Fruit fly (Drosophila melanogaster) whole organism, embryonic: ENCODE results near the gene na.

Experiments used
- Atf3 ChIP-seq: fragments of 200-800 bp; sonication (Bioruptor generic); optimal IDR thresholded peaks from 3 replicates; lab custom pipeline; 2016; ENCODE audit warnings: missing biosample characterization, missing genetic modification characterization
- B-H1 ChIP-seq: fragments of 200-800 bp; sonication (Bioruptor generic); IDR thresholded peaks from 3 replicates; pipeline ENCODE4 v1.3.6; 2022; ENCODE audit warnings: missing biosample characterization, missing genetic modification characterization
- CG11247 ChIP-seq: fragments of 200-800 bp; sonication (Bioruptor generic); IDR thresholded peaks from 2 replicates; pipeline ENCODE4 v1.3.6; 2022; ENCODE audit warnings: missing biosample characterization, missing genetic modification characterization
- CG11456 ChIP-seq: fragments of 200-800 bp; sonication (Bioruptor generic); IDR thresholded peaks from 3 replicates; pipeline ENCODE4 v1.3.6; 2022; ENCODE audit warnings: missing biosample characterization, missing genetic modification characterization
- CG11696 ChIP-seq: fragments of 200-800 bp; sonication (Bioruptor generic); IDR thresholded peaks from 2 replicates; pipeline ENCODE4 v1.3.6; 2022; ENCODE audit warnings: missing biosample characterization, missing genetic modification characterization
- CG17802 ChIP-seq: fragments of 200-800 bp; sonication (Bioruptor generic); optimal IDR thresholded peaks from 2 replicates; lab custom pipeline; 2018; ENCODE audit warnings: missing biosample characterization, mild to moderate bottlenecking, missing genetic modification characterization, moderate library complexity
- CG2678 ChIP-seq: fragments of 200-800 bp; sonication (Bioruptor generic); optimal IDR thresholded peaks from 3 replicates; lab custom pipeline; 2019; ENCODE audit warnings: missing biosample characterization, mild to moderate bottlenecking, missing genetic modification characterization, moderate library complexity
- CG30020 ChIP-seq: fragments of 200-800 bp; optimal IDR thresholded peaks from 2 replicates; lab custom pipeline; 2019; ENCODE audit warnings: missing biosample characterization, mild to moderate bottlenecking, missing genetic modification characterization, moderate library complexity
- CG33213 ChIP-seq: fragments of 200-800 bp; sonication (Bioruptor generic); optimal IDR thresholded peaks from 3 replicates; lab custom pipeline; 2016; ENCODE audit warnings: missing biosample characterization, missing genetic modification characterization
- CG3838 ChIP-seq: fragments of 200-800 bp; sonication (Bioruptor generic); optimal IDR thresholded peaks from 3 replicates; lab custom pipeline; 2016; ENCODE audit warnings: missing biosample characterization, missing genetic modification characterization
- CG4730 ChIP-seq: fragments of 200-800 bp; sonication (Bioruptor generic); IDR thresholded peaks from 2 replicates; pipeline ENCODE4 v1.3.6; 2022; ENCODE audit warnings: missing biosample characterization, missing genetic modification characterization
- CG7928 ChIP-seq: fragments of 200-800 bp; sonication (Bioruptor generic); optimal IDR thresholded peaks from 2 replicates; lab custom pipeline; 2017; ENCODE audit warnings: missing biosample characterization, mild to moderate bottlenecking, missing genetic modification characterization
- CG8478 ChIP-seq: fragments of >200 bp; optimal IDR thresholded peaks from 2 replicates; lab custom pipeline; 2018
- CG9876 ChIP-seq: fragments of 200-800 bp; sonication (Bioruptor generic); optimal IDR thresholded peaks from 2 replicates; lab custom pipeline; 2016; ENCODE audit warnings: missing biosample characterization, missing genetic modification characterization
- CrebB ChIP-seq: fragments of 200-800 bp; sonication (Bioruptor generic); optimal IDR thresholded peaks from 3 replicates; lab custom pipeline; 2018; ENCODE audit warnings: missing biosample characterization, mild to moderate bottlenecking, missing genetic modification characterization
- D19A ChIP-seq: fragments of 200-800 bp; optimal IDR thresholded peaks from 3 replicates; lab custom pipeline; 2019; ENCODE audit warnings: missing biosample characterization, mild to moderate bottlenecking, missing genetic modification characterization, moderate library complexity
- Dp ChIP-seq: fragments of 200-800 bp; sonication (Bioruptor generic); optimal IDR thresholded peaks from 2 replicates; lab custom pipeline; 2018; ENCODE audit warnings: missing biosample characterization, mild to moderate bottlenecking, missing genetic modification characterization, moderate library complexity
- Dref ChIP-seq: fragments of 200-800 bp; sonication (Bioruptor generic); IDR thresholded peaks from 2 replicates; pipeline ENCODE4 v1.3.6; 2022; ENCODE audit warnings: missing biosample characterization, missing genetic modification characterization
- E2f2 ChIP-seq: fragments of 200-800 bp; sonication (Bioruptor generic); IDR thresholded peaks from 2 replicates; pipeline ENCODE4 v1.3.6; 2022; ENCODE audit warnings: missing biosample characterization, missing genetic modification characterization
- Fer2 ChIP-seq: fragments of 200-800 bp; sonication (Bioruptor generic); optimal IDR thresholded peaks from 2 replicates; lab custom pipeline; 2018; ENCODE audit warnings: missing biosample characterization, mild to moderate bottlenecking, missing genetic modification characterization, moderate library complexity
- Fer3 ChIP-seq: fragments of 200-800 bp; sonication (Bioruptor generic); optimal IDR thresholded peaks from 2 replicates; lab custom pipeline; 2018; ENCODE audit warnings: missing biosample characterization, mild to moderate bottlenecking, missing genetic modification characterization, moderate library complexity
- NFAT ChIP-seq: fragments of 200-800 bp; sonication (Bioruptor generic); IDR thresholded peaks from 2 replicates; pipeline ENCODE4 v1.3.6; 2022; ENCODE audit warnings: missing biosample characterization, missing genetic modification characterization
- NK7.1 ChIP-seq: fragments of 200-800 bp; sonication (Bioruptor generic); optimal IDR thresholded peaks from 3 replicates; lab custom pipeline; 2016; ENCODE audit warnings: missing biosample characterization, missing genetic modification characterization
- Neu2 ChIP-seq: fragments of 200-800 bp; sonication (Bioruptor generic); optimal IDR thresholded peaks from 3 replicates; lab custom pipeline; 2016; ENCODE audit warnings: missing biosample characterization, missing genetic modification characterization, borderline replicate concordance
- Rx ChIP-seq: fragments of 200-800 bp; sonication (Bioruptor generic); IDR thresholded peaks from 2 replicates; pipeline ENCODE4 v1.3.6; 2022; ENCODE audit warnings: missing biosample characterization, missing genetic modification characterization
- Tbp ChIP-seq: fragments of >200 bp; optimal IDR thresholded peaks from 2 replicates; lab custom pipeline; 2018; ENCODE audit warnings: missing biosample characterization, missing genetic modification characterization
- Vsx1 ChIP-seq: fragments of 200-800 bp; sonication (Bioruptor generic); optimal IDR thresholded peaks from 2 replicates; lab custom pipeline; 2017; ENCODE audit warnings: missing biosample characterization, mild to moderate bottlenecking, missing genetic modification characterization, missing genetic modification reagents
- ab ChIP-seq: fragments of 200-800 bp; sonication (Bioruptor generic); optimal IDR thresholded peaks from 2 replicates; lab custom pipeline; 2016; ENCODE audit warnings: missing biosample characterization, missing genetic modification characterization
- az2 ChIP-seq: fragments of 200-800 bp; sonication (Bioruptor generic); optimal IDR thresholded peaks from 3 replicates; lab custom pipeline; 2016; ENCODE audit warnings: missing biosample characterization, missing genetic modification characterization
- eve ChIP-seq, 2 experiments: fragments of >200 bp; optimal IDR thresholded peaks; 2 replicates each; lab custom pipeline; 2017; ENCODE audit warnings: missing biosample characterization in 2 of 2, missing genetic modification characterization in 2 of 2
- ftz-f1 ChIP-seq: fragments of 200-800 bp; sonication (Bioruptor generic); optimal IDR thresholded peaks from 2 replicates; lab custom pipeline; 2016; ENCODE audit warnings: missing biosample characterization, missing genetic modification characterization
- inv ChIP-seq: fragments of 200-800 bp; sonication (Bioruptor generic); IDR thresholded peaks from 2 replicates; pipeline ENCODE4 v1.3.6; 2022; ENCODE audit warnings: missing biosample characterization, missing genetic modification characterization; ENCODE audit not compliant: partially characterized antibody
- jigr1 ChIP-seq: fragments of 200-800 bp; sonication (Bioruptor generic); IDR thresholded peaks from 3 replicates; pipeline ENCODE4 v1.3.6; 2022; ENCODE audit warnings: missing biosample characterization, missing genetic modification characterization
- jumu ChIP-seq: fragments of 200-800 bp; sonication (Bioruptor generic); optimal IDR thresholded peaks from 3 replicates; lab custom pipeline; 2016; ENCODE audit warnings: missing biosample characterization, missing genetic modification characterization
- luna ChIP-seq: fragments of 200-800 bp; sonication (Bioruptor generic); optimal IDR thresholded peaks from 2 replicates; lab custom pipeline; 2016; ENCODE audit warnings: missing biosample characterization, missing genetic modification characterization
- maf-S ChIP-seq: fragments of 200-800 bp; sonication (Bioruptor generic); optimal IDR thresholded peaks from 2 replicates; lab custom pipeline; 2016; ENCODE audit warnings: missing biosample characterization, missing genetic modification characterization
- org-1 ChIP-seq: fragments of 200-800 bp; sonication (Bioruptor generic); optimal IDR thresholded peaks from 2 replicates; lab custom pipeline; 2017; ENCODE audit warnings: missing biosample characterization, missing genetic modification characterization
- pan ChIP-seq, 4 experiments: fragments of >200 bp in 3 of 4; fragments of 200-800 bp in 1 of 4; sonication (Bioruptor generic) in 1 of 4; optimal IDR thresholded peaks in 3 of 4; IDR thresholded peaks in 1 of 4; 2 replicates each; pipeline versions ENCODE4 v1.3.6 to Lab custom; 2017 to 2022; ENCODE audit warnings: missing biosample characterization in 2 of 4, missing genetic modification characterization in 2 of 4, mixed read lengths in 1 of 4
- sc ChIP-seq, 3 experiments: fragments of >200 bp in 2 of 3; fragments of 200-800 bp in 1 of 3; sonication (Bioruptor generic) in 1 of 3; optimal IDR thresholded peaks; 2 replicates in 2 of 3; 3 replicates in 1 of 3; lab custom pipeline; 2017; ENCODE audit warnings: mild to moderate bottlenecking in 1 of 3, missing biosample characterization in 1 of 3, missing genetic modification characterization in 1 of 3, missing genetic modification reagents in 1 of 3
- sens-2 ChIP-seq: fragments of 200-800 bp; sonication (Bioruptor generic); IDR thresholded peaks from 2 replicates; pipeline ENCODE4 v1.3.6; 2022; ENCODE audit warnings: missing biosample characterization, missing genetic modification characterization
- sim ChIP-seq: fragments of 200-800 bp; sonication (Bioruptor generic); IDR thresholded peaks from 2 replicates; pipeline ENCODE4 v1.3.6; 2022; ENCODE audit warnings: missing biosample characterization, missing genetic modification characterization
- slp2 ChIP-seq: fragments of 200-800 bp; sonication (Bioruptor generic); optimal IDR thresholded peaks from 2 replicates; lab custom pipeline; 2016; ENCODE audit warnings: missing biosample characterization, missing genetic modification characterization
- ssp ChIP-seq: fragments of 200-800 bp; sonication (Bioruptor generic); IDR thresholded peaks from 2 replicates; pipeline ENCODE4 v1.3.6; 2022; ENCODE audit warnings: missing biosample characterization, missing genetic modification characterization
- tgo ChIP-seq: fragments of 200-800 bp; sonication (Bioruptor generic); IDR thresholded peaks from 3 replicates; pipeline ENCODE4 v1.3.6; 2022; ENCODE audit warnings: missing biosample characterization, missing genetic modification characterization
- tio ChIP-seq: fragments of 200-800 bp; sonication (Bioruptor generic); optimal IDR thresholded peaks from 2 replicates; lab custom pipeline; 2017; ENCODE audit warnings: missing biosample characterization, missing genetic modification characterization, inconsistent platforms

Gene na

DNA sequence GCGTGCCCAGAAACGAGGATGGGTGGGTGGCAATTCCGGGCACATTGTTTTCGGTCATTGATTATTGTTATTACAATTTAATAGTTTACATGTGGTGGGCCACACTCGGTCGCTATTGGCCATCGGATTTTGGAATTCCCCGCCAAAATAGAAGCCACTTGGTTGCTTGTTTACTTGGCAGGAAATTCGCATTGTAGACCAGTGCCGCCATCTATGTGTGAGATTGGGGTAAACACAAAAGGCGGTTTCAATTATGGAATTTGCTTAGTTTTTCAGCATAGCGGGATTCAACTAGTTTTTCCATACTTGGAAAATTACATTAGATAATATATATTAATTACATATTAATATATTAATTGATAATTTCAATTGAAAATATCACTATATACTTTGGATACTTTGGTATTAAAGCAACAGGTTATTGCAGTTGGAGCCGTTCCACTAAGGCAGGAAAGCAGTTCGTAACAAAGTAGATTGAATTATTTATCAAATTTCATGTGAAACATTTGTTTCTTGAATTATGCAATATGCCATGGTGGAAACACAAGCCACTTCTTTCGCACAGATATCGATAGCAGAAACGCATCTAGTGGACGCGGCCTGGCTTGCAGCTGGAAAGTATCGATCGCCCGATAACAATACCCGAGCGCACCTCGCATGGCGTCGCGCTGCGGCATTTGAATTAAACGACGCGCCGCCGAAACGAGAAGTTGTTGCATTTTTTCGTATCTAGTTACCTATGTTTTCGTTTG, 19.0 kb upstream of the na start, which contains the start of gene mud (continued):
- no peak for TF ChIP-seq eve (GFP tag; optimal IDR thresholded peaks at IDR 0.05; lab: Kevin White, UChicago)
- peak; percentile 74 for TF ChIP-seq Dp (GFP tag; lab: Kevin White, UChicago)
- TF ChIP-seq ftz-f1 (GFP tag; lab: Kevin White, UChicago), result no peak
- TF ChIP-seq NK7.1, result no peak
- TF ChIP-seq inv, result peak; percentile 56
- TF ChIP-seq D19A, result no peak
- no peak for TF ChIP-seq Vsx1 (GFP tag; lab: Kevin White, UChicago)
- peak; percentile 10 for TF ChIP-seq Fer3
- no peak for TF ChIP-seq CG11247 (GFP tag; lab: Robert Waterston, UW)
- peak; percentile 87 for TF ChIP-seq E2f2
- no peak for TF ChIP-seq org-1 (GFP tag; lab: Kevin White, UChicago)
- no peak for TF ChIP-seq CG9876 (GFP tag; lab: Kevin White, UChicago)
- peak; percentile 52; the same call in 1 of the 3 replicates for TF ChIP-seq CG11456 (GFP tag; lab: Robert Waterston, UW)
- no peak for TF ChIP-seq Atf3 (GFP tag; lab: Kevin White, UChicago)
- no peak for TF ChIP-seq Neu2 (GFP tag; lab: Kevin White, UChicago)
- TF ChIP-seq CrebB (tag; lab: Kevin White, UChicago), result no peak
- TF ChIP-seq B-H1 (GFP tag; lab: Robert Waterston, UW), result peak; percentile 27; the same call in 2 of the 3 replicates
- TF ChIP-seq tgo (GFP tag; lab: Robert Waterston, UW), result no peak; the same call in 2 of the 3 replicates
- TF ChIP-seq az2 (GFP tag; lab: Kevin White, UChicago), result peak; percentile 18
- peak; percentile 21 for TF ChIP-seq tio
- peak; percentile 84 for TF ChIP-seq CG17802 (tag; lab: Kevin White, UChicago)
- peak; percentile 90 for TF ChIP-seq CG30020
- TF ChIP-seq pan (optimal IDR thresholded peaks at IDR 0.05; lab: Kevin White, UChicago), result no peak
- TF ChIP-seq pan (GFP tag; optimal IDR thresholded peaks at IDR 0.05 in 1 of 2, IDR thresholded peaks at IDR 0.05 in 1 of 2), result peak in 1 of 2 experiments; percentile 21
- TF ChIP-seq Dref (GFP tag; lab: Robert Waterston, UW), result peak; percentile 92
- no peak for TF ChIP-seq slp2 (GFP tag; lab: Kevin White, UChicago)
- no peak for TF ChIP-seq CG8478 (lab: Kevin White, UChicago)
- 0 out of 2 replicates have a peak, but pooled peaks have one; percentile 26 for TF ChIP-seq NFAT (GFP tag; lab: Robert Waterston, UW)
- TF ChIP-seq Rx (GFP tag; lab: Robert Waterston, UW), result no peak
- no peak for TF ChIP-seq jigr1
- no peak for TF ChIP-seq sim (GFP tag; lab: Robert Waterston, UW)
- no peak for TF ChIP-seq CG4730 (GFP tag; lab: Robert Waterston, UW)
- no peak for TF ChIP-seq sens-2 (GFP tag; lab: Robert Waterston, UW)
- no peak for TF ChIP-seq sc (optimal IDR thresholded peaks at IDR 0.05; lab: Kevin White, UChicago)
- peak; percentile 5 for TF ChIP-seq sc (GFP tag; optimal IDR thresholded peaks at IDR 0.05; lab: Kevin White, UChicago)
- no peak for TF ChIP-seq CG2678 (tag; lab: Kevin White, UChicago)
- no peak for TF ChIP-seq luna (GFP tag; lab: Kevin White, UChicago)
- TF ChIP-seq Fer2 (tag; lab: Kevin White, UChicago), result no peak
- TF ChIP-seq maf-S, result no peak
- no peak for TF ChIP-seq CG7928 (GFP tag; lab: Kevin White, UChicago)
- no peak for TF ChIP-seq jumu (GFP tag; lab: Kevin White, UChicago)
- TF ChIP-seq CG3838 (GFP tag; lab: Kevin White, UChicago), result no peak
- no peak for TF ChIP-seq Tbp (GFP tag; lab: Kevin White, UChicago)
- no peak for TF ChIP-seq CG11696 (GFP tag; lab: Robert Waterston, UW)
- TF ChIP-seq ab (GFP tag; lab: Kevin White, UChicago), result no peak
- no peak for TF ChIP-seq CG33213 (GFP tag; lab: Kevin White, UChicago)
- TF ChIP-seq ssp, result peak; percentile 95
